Worm (Caenorhabditis elegans) whole organism, L2 larva: ENCODE results near the gene T01C3.2.
"Not testable (repeated sequence)": the region's sequence is repeated elsewhere in the genome, so short reads cannot be mapped to it uniquely, and the experiment has no call there.

ENCODE experiments used
- C34F6.9 ChIP-seq: fragments of 150-350 bp; optimal IDR thresholded peaks from 2 replicates; lab custom pipeline; 2014; ENCODE audit warnings: missing biosample characterization, missing genetic modification characterization
- ZK546.5 ChIP-seq: sonication (generic microtip); optimal IDR thresholded peaks from 2 replicates; lab custom pipeline; 2017; ENCODE audit warnings: missing biosample characterization, missing genetic modification characterization
- ama-1 ChIP-seq: fragments of 150-350 bp; optimal IDR thresholded peaks from 2 replicates; lab custom pipeline; 2018; ENCODE audit warnings: inconsistent platforms
- ceh-16 ChIP-seq: fragments of 150-350 bp; optimal IDR thresholded peaks from 2 replicates; lab custom pipeline; 2014; ENCODE audit warnings: missing biosample characterization, missing genetic modification characterization
- egl-27 ChIP-seq: sonication (generic microtip); optimal IDR thresholded peaks from 3 replicates; lab custom pipeline; 2017; ENCODE audit warnings: missing biosample characterization, missing genetic modification reagents, missing genetic modification characterization
- fos-1 ChIP-seq: fragments of 150-350 bp; optimal IDR thresholded peaks from 2 replicates; lab custom pipeline; 2014; ENCODE audit warnings: missing biosample characterization, missing genetic modification characterization
- gmeb-1 ChIP-seq: fragments of 150-350 bp; optimal IDR thresholded peaks from 2 replicates; lab custom pipeline; 2014; ENCODE audit warnings: missing biosample characterization, missing genetic modification characterization
- nhr-21 ChIP-seq: fragments of 150-350 bp; optimal IDR thresholded peaks from 2 replicates; lab custom pipeline; 2014; ENCODE audit warnings: missing biosample characterization, missing genetic modification characterization
- sma-3 ChIP-seq: sonication (generic microtip); optimal IDR thresholded peaks from 2 replicates; lab custom pipeline; 2016; ENCODE audit warnings: missing genetic modification reagents, missing genetic modification characterization, missing compliant biosample characterization
- snpc-4 ChIP-seq: fragments of 150-350 bp; optimal IDR thresholded peaks from 2 replicates; lab custom pipeline; 2014; ENCODE audit warnings: missing biosample characterization, missing genetic modification characterization
- unc-62 ChIP-seq: fragments of 150-350 bp; optimal IDR thresholded peaks from 2 replicates; lab custom pipeline; 2014; ENCODE audit warnings: missing biosample characterization, missing genetic modification reagents, missing genetic modification characterization
- ztf-1 ChIP-seq: fragments of 200-800 bp; sonication (Bioruptor generic); conservative IDR thresholded peaks from 2 replicates; pipeline ENCODE4 v1.3.6; 2022; ENCODE audit warnings: missing genetic modification characterization, missing compliant biosample characterization

T01C3.2 gene

ce11 chrV:15028896-15029519 lies 38.0 kb downstream of the T01C3.2 start, which contains the start of gene F14H8.8:
F14H8.8 (plus strand) TSS chrV:15029469.
- peak; percentile 10 for TF ChIP-seq gmeb-1 (tag; lab: Kevin White, UChicago)
- TF ChIP-seq ztf-1 (GFP tag; lab: Robert Waterston, UW), result no peak
- TF ChIP-seq nhr-21 (tag; lab: Kevin White, UChicago), result peak; percentile 18
- TF ChIP-seq ceh-16, result peak; percentile 9
- TF ChIP-seq sma-3, result peak; percentile 64
- peak; percentile 94 for TF ChIP-seq snpc-4
- no peak for TF ChIP-seq ama-1
- TF ChIP-seq fos-1 (tag; lab: Kevin White, UChicago), result peak; percentile 11

- TF ChIP-seq egl-27 (tag; lab: Kevin White, UChicago); ceh-16; ZK546.5 (tag; lab: Kevin White, UChicago): not testable (repeated sequence)
Measured at ce11 chrV:15031373-15031772, 40.4 kb downstream of the T01C3.2 start, which contains the start of gene cng-1. cng-1 (minus strand) TSS chrV:15031473.

ce11 chrV:15036769-15037168 lies 45.8 kb downstream of the T01C3.2 start, which contains the start of gene melo-3:
melo-3 (minus strand) TSS chrV:15036869.
- TF ChIP-seq C34F6.9 (tag; lab: Kevin White, UChicago); unc-62 (GFP tag; lab: Kevin White, UChicago); snpc-4: not testable (repeated sequence)
